Worm (Caenorhabditis elegans): ENCODE measurements around the gene F38H12.5.

DNA sequence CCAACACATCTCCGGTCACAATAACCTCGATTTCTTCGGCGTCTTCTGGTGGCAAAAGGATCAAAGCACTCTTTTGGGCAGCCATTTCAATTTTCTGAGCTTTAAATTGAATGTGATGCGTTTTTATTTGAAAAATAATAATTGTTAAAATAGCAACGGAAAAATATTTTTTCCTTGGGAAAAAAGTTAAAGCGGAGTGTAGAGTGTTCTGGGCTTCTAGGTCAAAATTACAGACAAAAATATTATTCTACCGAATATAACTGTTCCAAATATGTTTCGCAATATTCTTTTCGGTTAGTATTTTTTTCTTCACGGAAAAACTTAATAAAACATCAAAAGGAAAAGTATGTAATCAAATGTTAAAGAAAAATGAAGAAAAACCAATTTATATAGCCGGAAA, 27.8 kb downstream of the F38H12.5 start, which contains the start of gene djr-1.2:
- TF ChIP-seq tbx-37 (GFP tag; conservative IDR thresholded peaks at IDR 0.05) = no peak
- TF ChIP-seq scrt-1 (GFP tag; IDR thresholded peaks at IDR 0.05) = no peak
- no peak for TF ChIP-seq flt-1 (GFP tag; IDR thresholded peaks at IDR 0.05)
- no peak for TF ChIP-seq ama-1 (optimal IDR thresholded peaks at IDR 0.05)
- TF ChIP-seq hmbx-1 (tag; optimal IDR thresholded peaks at IDR 0.05) = no peak
- TF ChIP-seq ceh-36 (tag; optimal IDR thresholded peaks at IDR 0.05) = no peak

All from whole organism, early embryonic.